Worm (Caenorhabditis elegans) whole organism, dauer: Measurements from ENCODE around the gene perm-2.

ENCODE experiments used
- unc-62 ChIP-seq: sonication (generic microtip); optimal IDR thresholded peaks from 2 replicates; lab custom pipeline; 2017; ENCODE audit warnings: missing biosample characterization, missing genetic modification reagents, missing genetic modification characterization

perm-2 gene

ce11 chrIV:1127852-1128251 is 1.3 kb downstream of the perm-2 start:
- no peak for TF ChIP-seq unc-62 (GFP tag; lab: Kevin White, UChicago)

ce11 chrIV:1136658-1137057 is 10.1 kb downstream of the perm-2 start, which contains the start of gene C44B12.6:
TSS of gene C44B12.6 (minus strand) at chrIV:1136758.
- no peak for TF ChIP-seq unc-62 (GFP tag; lab: Kevin White, UChicago)

- TF ChIP-seq unc-62 (GFP tag; lab: Kevin White, UChicago), result no peak
These were observed 21.0 kb downstream of the perm-2 start for ce11 chrIV:1147594-1147993.

ce11 chrIV:1148425-1149151 is 22.0 kb downstream of the perm-2 start:
- TF ChIP-seq unc-62 (GFP tag; lab: Kevin White, UChicago), result no peak

ce11 chrIV:1155206-1155605 is 28.6 kb downstream of the perm-2 start:
- TF ChIP-seq unc-62 (GFP tag; lab: Kevin White, UChicago), result no peak

- TF ChIP-seq unc-62 (GFP tag; lab: Kevin White, UChicago), result no peak
These were observed 31.3 kb downstream of the perm-2 start, which contains the start of gene C50A2.3 for ce11 chrIV:1157928-1158327. TSS of gene C50A2.3 (minus strand) at chrIV:1158028.

ce11 chrIV:1160386-1160785 is 33.8 kb downstream of the perm-2 start, which contains the start of gene ets-8:
TSS of gene ets-8 (minus strand) at chrIV:1160486.
- no peak for TF ChIP-seq unc-62 (GFP tag; lab: Kevin White, UChicago)

ce11 chrIV:1163126-1163525 is 36.5 kb downstream of the perm-2 start, which contains the start of gene C50A2.7:
TSS of gene C50A2.7 (plus strand) at chrIV:1163426.
- no peak for TF ChIP-seq unc-62 (GFP tag; lab: Kevin White, UChicago)

ce11 chrIV:1167352-1167751 is 40.8 kb downstream of the perm-2 start:
- no peak for TF ChIP-seq unc-62 (GFP tag; lab: Kevin White, UChicago)

- TF ChIP-seq unc-62 (GFP tag; lab: Kevin White, UChicago), result no peak
These were observed 41.8 kb downstream of the perm-2 start for ce11 chrIV:1168311-1168965.

- TF ChIP-seq unc-62 (GFP tag; lab: Kevin White, UChicago), result no peak
These were observed 43.8 kb downstream of the perm-2 start, which contains the start of gene cec-2 for ce11 chrIV:1170408-1170807. TSS of gene cec-2 (plus strand) at chrIV:1170708.

ce11 chrIV:1174411-1174810 is 47.8 kb downstream of the perm-2 start:
- TF ChIP-seq unc-62 (GFP tag; lab: Kevin White, UChicago), result no peak

ce11 chrIV:1176613-1177012 is 50.0 kb downstream of the perm-2 start:
- TF ChIP-seq unc-62 (GFP tag; lab: Kevin White, UChicago), result no peak

- TF ChIP-seq unc-62 (GFP tag; lab: Kevin White, UChicago), result no peak
These were observed 51.1 kb downstream of the perm-2 start, which contains the start of gene Y104H12D.2 for ce11 chrIV:1177683-1178082. TSS of gene Y104H12D.2 (plus strand) at chrIV:1178022.
